Worm (Caenorhabditis elegans) whole organism, late embryonic: Measurements from ENCODE around the gene srx-88.

Experiments
- Y22D7AL.16 ChIP-seq: sonication (generic microtip); optimal IDR thresholded peaks from 2 replicates; lab custom pipeline; 2016; ENCODE audit warnings: missing genetic modification characterization, missing compliant biosample characterization
- eyg-1 ChIP-seq: sonication (generic microtip); optimal IDR thresholded peaks from 2 replicates; lab custom pipeline; 2016; ENCODE audit warnings: missing genotype, missing genetic modification characterization, missing compliant biosample characterization
- madf-2 ChIP-seq: sonication (generic microtip); optimal IDR thresholded peaks from 2 replicates; lab custom pipeline; 2017; ENCODE audit warnings: missing genetic modification characterization, missing compliant biosample characterization
- pax-1 ChIP-seq: fragments of 150-350 bp; optimal IDR thresholded peaks from 2 replicates; lab custom pipeline; 2014; ENCODE audit warnings: missing biosample characterization, missing genetic modification characterization

- TF ChIP-seq pax-1 (tag; lab: Kevin White, UChicago) (no peak), madf-2 (no peak), eyg-1 (tag; lab: Kevin White, UChicago) (no peak), Y22D7AL.16 (tag; lab: Kevin White, UChicago) (no peak)
Observed at ce11 chrV:11629222-11630026, 46.1 kb downstream of the srx-88 start, which contains the start of gene F35B12.10.
